Worm (Caenorhabditis elegans): Measurements from ENCODE around the gene srbc-41.

srbc-41 gene

DNA sequence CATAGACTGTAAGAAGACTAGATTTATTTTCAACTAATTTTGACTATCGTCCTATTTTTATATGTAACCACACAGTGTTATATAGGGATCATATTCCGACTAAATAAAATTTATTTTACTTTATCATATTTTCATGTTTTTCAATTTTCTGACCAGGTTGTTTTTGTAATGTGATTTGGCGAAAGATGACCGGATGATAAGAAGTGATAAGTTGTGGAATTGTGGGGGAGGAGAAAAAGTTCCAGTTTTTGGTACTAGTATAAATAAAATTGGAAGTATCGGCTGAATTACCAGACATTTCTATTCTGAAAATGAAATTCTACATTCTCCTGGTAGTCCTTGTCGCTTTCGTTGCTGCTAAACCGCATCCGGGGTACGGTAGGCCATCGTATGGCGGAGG, 29.2 kb downstream of the srbc-41 start, which contains the start of gene F16B4.7:
Gene F16B4.7 (plus strand): TSS at position 301 of the 400 bp plus-strand sequence.
- TF ChIP-seq nhr-28 (tag; optimal IDR thresholded peaks at IDR 0.05) (no peak), elt-3 (tag; optimal IDR thresholded peaks at IDR 0.05) (no peak), nhr-76 (tag; optimal IDR thresholded peaks at IDR 0.05) (no peak), ztf-11 (tag; optimal IDR thresholded peaks at IDR 0.05) (no peak), mab-5 (tag; optimal IDR thresholded peaks at IDR 0.05) (no peak), nhr-237 (tag; optimal IDR thresholded peaks at IDR 0.05) (no peak), lin-32 (GFP tag; optimal IDR thresholded peaks at IDR 0.05) (no peak), mep-1 (tag; optimal IDR thresholded peaks at IDR 0.05) (no peak), ces-1 (GFP tag; optimal IDR thresholded peaks at IDR 0.05) (no peak), drap-1 (GFP tag; optimal IDR thresholded peaks at IDR 0.05) (no peak), ceh-83 (GFP tag; optimal IDR thresholded peaks at IDR 0.05) (no peak), unc-120 (tag; optimal IDR thresholded peaks at IDR 0.05; ENCODE audit: poor library complexity, severe bottlenecking) (no peak), lin-13 (tag; optimal IDR thresholded peaks at IDR 0.05) (no peak), tbx-8 (GFP tag; optimal IDR thresholded peaks at IDR 0.05) (no peak), sptf-1 (tag; optimal IDR thresholded peaks at IDR 0.05) (no peak), lsy-2 (tag; optimal IDR thresholded peaks at IDR 0.05) (no peak), M03D4.4 (tag; optimal IDR thresholded peaks at IDR 0.05) (no peak), sem-2 (GFP tag; optimal IDR thresholded peaks at IDR 0.05) (no peak)

DNA sequence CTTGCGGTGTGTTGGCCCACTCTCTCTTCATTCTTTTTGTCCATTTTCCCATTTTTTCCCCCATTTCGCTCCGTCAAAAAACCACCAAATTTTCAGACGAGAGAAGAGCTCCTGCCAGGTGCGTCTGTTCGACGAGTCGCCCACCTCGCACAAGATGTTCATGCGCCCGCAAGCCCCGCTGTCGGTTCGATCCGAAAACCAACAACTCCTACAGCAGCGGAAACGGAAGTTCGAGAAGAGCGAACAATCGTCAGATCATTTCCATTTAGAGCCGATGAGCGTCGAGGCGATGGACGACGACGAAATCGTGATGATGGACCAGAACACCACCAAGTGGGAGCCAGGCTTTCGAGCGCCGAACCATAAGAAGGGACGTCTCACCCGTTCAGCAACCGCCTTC, 31.4 kb downstream of the srbc-41 start:
- TF ChIP-seq zip-8 (tag; optimal IDR thresholded peaks at IDR 0.05) (no peak), ceh-39 (tag; optimal IDR thresholded peaks at IDR 0.05) (no peak), nhr-2 (tag; optimal IDR thresholded peaks at IDR 0.05) (no peak), cnd-1 (tag; optimal IDR thresholded peaks at IDR 0.05) (peak; percentile 18), sptf-1 (tag; optimal IDR thresholded peaks at IDR 0.05) (no peak), lin-13 (tag; optimal IDR thresholded peaks at IDR 0.05) (no peak), unc-39 (tag; optimal IDR thresholded peaks at IDR 0.05) (no peak)

DNA sequence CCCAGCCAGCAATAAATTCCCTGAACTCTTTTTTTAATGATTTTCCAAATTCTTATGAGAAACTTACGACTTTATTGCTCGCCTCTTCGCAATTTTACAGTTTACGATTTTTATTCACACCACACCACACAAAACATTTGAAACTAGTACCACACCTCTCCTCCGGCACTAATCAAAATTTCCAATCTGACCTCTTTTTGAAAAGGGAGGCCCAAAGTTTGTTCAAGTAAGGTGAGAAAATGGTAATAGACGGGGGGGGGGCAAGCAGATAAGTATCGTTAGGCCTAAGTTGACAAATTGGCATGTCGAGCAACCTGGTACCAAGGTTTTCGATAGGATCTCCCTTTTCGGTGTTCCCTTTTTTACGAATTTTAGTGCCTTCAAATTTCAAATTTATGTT, 34.8 kb downstream of the srbc-41 start:
- TF ChIP-seq ceh-83 (GFP tag; optimal IDR thresholded peaks at IDR 0.05), result no peak
- no peak for TF ChIP-seq unc-39 (tag; optimal IDR thresholded peaks at IDR 0.05)
- TF ChIP-seq nhr-12 (tag; optimal IDR thresholded peaks at IDR 0.05), result no peak
- TF ChIP-seq flh-1 (GFP tag; optimal IDR thresholded peaks at IDR 0.05), result no peak
- TF ChIP-seq mls-2 (tag; optimal IDR thresholded peaks at IDR 0.05), result no peak
- TF ChIP-seq lin-32 (GFP tag; optimal IDR thresholded peaks at IDR 0.05), result no peak
- TF ChIP-seq unc-120 (tag; optimal IDR thresholded peaks at IDR 0.05; ENCODE audit: poor library complexity, severe bottlenecking), result no peak
- no peak for TF ChIP-seq pha-4 (tag; optimal IDR thresholded peaks at IDR 0.05)
- TF ChIP-seq tbx-8 (GFP tag; optimal IDR thresholded peaks at IDR 0.05), result no peak
- TF ChIP-seq sptf-1 (tag; optimal IDR thresholded peaks at IDR 0.05), result no peak
- no peak for TF ChIP-seq cnd-1 (tag; optimal IDR thresholded peaks at IDR 0.05)
- no peak for TF ChIP-seq ztf-11 (tag; optimal IDR thresholded peaks at IDR 0.05)
- TF ChIP-seq hlh-1 (tag; optimal IDR thresholded peaks at IDR 0.05), result no peak
- no peak for TF ChIP-seq nhr-2 (tag; optimal IDR thresholded peaks at IDR 0.05)
- TF ChIP-seq ham-2 (GFP tag; optimal IDR thresholded peaks at IDR 0.05), result no peak
- TF ChIP-seq M03D4.4 (tag; optimal IDR thresholded peaks at IDR 0.05), result no peak
- no peak for TF ChIP-seq sem-2 (GFP tag; optimal IDR thresholded peaks at IDR 0.05)
- TF ChIP-seq ceh-39 (tag; optimal IDR thresholded peaks at IDR 0.05), result no peak
- TF ChIP-seq nhr-76 (tag; optimal IDR thresholded peaks at IDR 0.05), result no peak
- no peak for TF ChIP-seq ceh-43 (GFP tag; optimal IDR thresholded peaks at IDR 0.05)

DNA sequence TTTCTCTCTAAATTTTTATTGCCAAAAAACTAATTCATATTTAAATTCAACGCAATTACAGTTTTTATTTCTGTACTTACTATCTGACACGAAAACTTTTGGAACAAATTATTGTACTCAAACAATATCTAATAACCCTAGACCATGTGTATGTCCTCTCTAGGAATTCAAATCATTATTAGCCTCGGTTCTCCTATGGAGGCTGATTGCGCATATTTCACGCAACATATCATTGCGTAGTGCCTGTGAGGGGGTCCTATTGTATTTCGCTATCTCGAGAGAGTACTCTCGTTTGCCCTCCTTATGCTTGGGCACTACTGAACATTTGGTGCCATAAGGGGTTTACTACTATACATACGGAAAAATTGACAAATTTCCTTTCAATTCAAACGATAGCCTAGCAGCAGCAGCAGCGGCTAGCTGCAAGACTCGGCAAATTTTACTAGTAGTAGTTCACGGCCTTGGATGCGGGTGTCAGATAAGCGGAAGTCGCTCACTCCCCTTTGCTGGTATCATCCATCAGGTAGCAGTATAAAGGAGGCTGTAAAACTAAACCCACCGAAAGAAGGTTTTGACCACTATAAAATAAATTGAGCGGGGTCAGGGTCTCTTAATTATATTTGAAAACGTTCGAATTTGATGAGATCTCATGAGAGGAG, 35.9 kb downstream of the srbc-41 start:
- TF ChIP-seq ham-2 (GFP tag; optimal IDR thresholded peaks at IDR 0.05) (peak; percentile 65), nhr-2 (tag; optimal IDR thresholded peaks at IDR 0.05) (peak; percentile 88), M03D4.4 (tag; optimal IDR thresholded peaks at IDR 0.05) (peak; percentile 23), zip-8 (tag; optimal IDR thresholded peaks at IDR 0.05) (peak; percentile 87), elt-3 (tag; optimal IDR thresholded peaks at IDR 0.05) (no peak), cnd-1 (tag; optimal IDR thresholded peaks at IDR 0.05) (peak; percentile 26), ztf-11 (tag; optimal IDR thresholded peaks at IDR 0.05) (peak; percentile 34), lsy-2 (tag; optimal IDR thresholded peaks at IDR 0.05) (no peak)

ce11 chrV:1577092-1577709, 37.4 kb downstream of the srbc-41 start:
- TF ChIP-seq ceh-43 (GFP tag; optimal IDR thresholded peaks at IDR 0.05) (peak; percentile 24), M03D4.4 (tag; optimal IDR thresholded peaks at IDR 0.05) (peak; percentile 49), mep-1 (tag; optimal IDR thresholded peaks at IDR 0.05) (no peak), pha-4 (tag; optimal IDR thresholded peaks at IDR 0.05) (no peak), ceh-83 (GFP tag; optimal IDR thresholded peaks at IDR 0.05) (peak; percentile 32), nhr-2 (tag; optimal IDR thresholded peaks at IDR 0.05) (peak; percentile 72)
